Worm (Caenorhabditis elegans) whole organism, L3 larva: ENCODE data around the gene glb-15.

Source experiments
- R02D3.7 ChIP-seq: fragments of 150-350 bp; optimal IDR thresholded peaks from 2 replicates; lab custom pipeline; 2014; ENCODE audit warnings: missing biosample characterization, missing genetic modification characterization
- ceh-16 ChIP-seq: sonication (generic microtip); optimal IDR thresholded peaks from 2 replicates; lab custom pipeline; 2017; ENCODE audit warnings: missing biosample characterization, missing genetic modification characterization
- ceh-28 ChIP-seq: fragments of 150-350 bp; optimal IDR thresholded peaks from 2 replicates; lab custom pipeline; 2014; ENCODE audit warnings: missing biosample characterization, missing genetic modification reagents, missing genetic modification characterization
- ceh-82 ChIP-seq: fragments of 150-350 bp; optimal IDR thresholded peaks from 2 replicates; lab custom pipeline; 2014; ENCODE audit warnings: missing biosample characterization, missing genetic modification characterization
- ceh-9 ChIP-seq: sonication (generic microtip); optimal IDR thresholded peaks from 2 replicates; lab custom pipeline; 2018; ENCODE audit warnings: missing biosample characterization, missing genetic modification characterization
- daf-12 ChIP-seq: fragments of 150-350 bp; optimal IDR thresholded peaks from 2 replicates; lab custom pipeline; 2014; ENCODE audit warnings: missing biosample characterization, missing genetic modification reagents, missing genetic modification characterization
- elt-2 ChIP-seq: sonication (generic microtip); optimal IDR thresholded peaks from 2 replicates; lab custom pipeline; 2016; ENCODE audit warnings: missing genetic modification reagents, mild to moderate bottlenecking, missing genetic modification characterization, missing compliant biosample characterization
- elt-3 ChIP-seq, 3 experiments: fragments of 150-350 bp in 1 of 3; sonication (generic microtip) in 2 of 3; optimal IDR thresholded peaks; 2 replicates in 2 of 3; 4 replicates in 1 of 3; lab custom pipeline; 2014 to 2017; ENCODE audit warnings: missing biosample characterization in 3 of 3, missing genetic modification characterization in 3 of 3
- eor-1 ChIP-seq, 2 experiments: fragments of 150-350 bp; optimal IDR thresholded peaks; 2 replicates each; lab custom pipeline; 2014 to 2018; ENCODE audit warnings: missing biosample characterization in 2 of 2, missing genetic modification characterization in 2 of 2
- hmg-11 ChIP-seq: sonication (generic microtip); optimal IDR thresholded peaks from 2 replicates; lab custom pipeline; 2016; ENCODE audit warnings: missing genetic modification characterization, missing compliant biosample characterization
- jun-1 ChIP-seq: fragments of 150-350 bp; optimal IDR thresholded peaks from 2 replicates; lab custom pipeline; 2014; ENCODE audit warnings: missing biosample characterization, missing genetic modification reagents, missing genetic modification characterization
- lin-15B ChIP-seq: fragments of 150-350 bp; optimal IDR thresholded peaks from 2 replicates; lab custom pipeline; 2014; ENCODE audit warnings: missing biosample characterization, missing genetic modification characterization
- lin-39 ChIP-seq: fragments of 150-350 bp; optimal IDR thresholded peaks from 2 replicates; lab custom pipeline; 2018; ENCODE audit warnings: missing biosample characterization, missing genetic modification reagents, missing genetic modification characterization
- lsy-12 ChIP-seq: sonication (generic microtip); optimal IDR thresholded peaks from 2 replicates; lab custom pipeline; 2016; ENCODE audit warnings: mild to moderate bottlenecking, missing genetic modification characterization, missing compliant biosample characterization
- mdl-1 ChIP-seq: fragments of 150-350 bp; optimal IDR thresholded peaks from 2 replicates; lab custom pipeline; 2014; ENCODE audit warnings: missing biosample characterization, missing genetic modification characterization
- mml-1 ChIP-seq: fragments of 150-350 bp; sonication (generic microtip); optimal IDR thresholded peaks from 3 replicates; lab custom pipeline; 2014; ENCODE audit warnings: missing biosample characterization, missing genetic modification characterization
- nfya-1 ChIP-seq: sonication (generic microtip); optimal IDR thresholded peaks from 2 replicates; lab custom pipeline; 2017; ENCODE audit warnings: missing genetic modification characterization, mild to moderate bottlenecking, missing compliant biosample characterization, antibody characterized with exemption, moderate library complexity; ENCODE audit not compliant: insufficient read depth
- nhr-11 ChIP-seq: fragments of 150-350 bp; optimal IDR thresholded peaks from 2 replicates; lab custom pipeline; 2014; ENCODE audit warnings: missing biosample characterization, missing genetic modification characterization
- nhr-23 ChIP-seq: fragments of 150-350 bp; optimal IDR thresholded peaks from 2 replicates; lab custom pipeline; 2014; ENCODE audit warnings: missing biosample characterization, missing genetic modification reagents, missing genetic modification characterization
- nhr-237 ChIP-seq: fragments of 150-350 bp; optimal IDR thresholded peaks from 2 replicates; lab custom pipeline; 2014; ENCODE audit warnings: missing biosample characterization, missing genetic modification characterization
- nhr-25 ChIP-seq: sonication (generic microtip); optimal IDR thresholded peaks from 2 replicates; lab custom pipeline; 2017; ENCODE audit warnings: missing biosample characterization, missing genetic modification characterization
- nhr-28 ChIP-seq: fragments of 150-350 bp; optimal IDR thresholded peaks from 2 replicates; lab custom pipeline; 2014; ENCODE audit warnings: missing biosample characterization, missing genetic modification characterization
- nhr-43 ChIP-seq: sonication (generic microtip); optimal IDR thresholded peaks from 2 replicates; lab custom pipeline; 2016; ENCODE audit warnings: mild to moderate bottlenecking, missing genetic modification characterization, missing compliant biosample characterization; ENCODE audit not compliant: poor library complexity, severe bottlenecking
- nhr-67 ChIP-seq: fragments of 150-350 bp; optimal IDR thresholded peaks from 2 replicates; lab custom pipeline; 2014; ENCODE audit warnings: missing biosample characterization, missing genetic modification characterization
- nhr-76 ChIP-seq: fragments of 150-350 bp; sonication (generic microtip); optimal IDR thresholded peaks from 5 replicates; lab custom pipeline; 2014; ENCODE audit warnings: missing biosample characterization, missing genetic modification characterization
- nhr-77 ChIP-seq: fragments of 150-350 bp; optimal IDR thresholded peaks from 2 replicates; lab custom pipeline; 2014; ENCODE audit warnings: missing biosample characterization, missing genetic modification characterization
- pha-4 ChIP-seq: fragments of 150-350 bp; optimal IDR thresholded peaks from 2 replicates; lab custom pipeline; 2014; ENCODE audit warnings: missing biosample characterization, missing genetic modification reagents, missing genetic modification characterization
- pqm-1 ChIP-seq: fragments of 150-350 bp; optimal IDR thresholded peaks from 2 replicates; lab custom pipeline; 2017; ENCODE audit warnings: missing biosample characterization, missing genetic modification characterization, inconsistent platforms
- sea-2 ChIP-seq: fragments of 150-350 bp; sonication (generic microtip); optimal IDR thresholded peaks from 4 replicates; lab custom pipeline; 2014; ENCODE audit warnings: missing biosample characterization, missing genetic modification reagents, missing genetic modification characterization
- snpc-4 ChIP-seq: fragments of 150-350 bp; optimal IDR thresholded peaks from 2 replicates; lab custom pipeline; 2014; ENCODE audit warnings: missing biosample characterization, missing genetic modification characterization
- tbx-2 ChIP-seq: sonication (generic microtip); optimal IDR thresholded peaks from 2 replicates; lab custom pipeline; 2016; ENCODE audit warnings: mild to moderate bottlenecking, missing genetic modification characterization, missing compliant biosample characterization
- unc-39 ChIP-seq: sonication (generic microtip); optimal IDR thresholded peaks from 4 replicates; lab custom pipeline; 2017; ENCODE audit warnings: missing biosample characterization, missing genetic modification characterization
- ztf-11 ChIP-seq: fragments of 150-350 bp; optimal IDR thresholded peaks from 2 replicates; lab custom pipeline; 2014; ENCODE audit warnings: missing biosample characterization, missing genetic modification characterization
- ztf-4 ChIP-seq: fragments of 150-350 bp; optimal IDR thresholded peaks from 2 replicates; lab custom pipeline; 2014; ENCODE audit warnings: missing biosample characterization, missing genetic modification characterization

The glb-15 gene

DNA sequence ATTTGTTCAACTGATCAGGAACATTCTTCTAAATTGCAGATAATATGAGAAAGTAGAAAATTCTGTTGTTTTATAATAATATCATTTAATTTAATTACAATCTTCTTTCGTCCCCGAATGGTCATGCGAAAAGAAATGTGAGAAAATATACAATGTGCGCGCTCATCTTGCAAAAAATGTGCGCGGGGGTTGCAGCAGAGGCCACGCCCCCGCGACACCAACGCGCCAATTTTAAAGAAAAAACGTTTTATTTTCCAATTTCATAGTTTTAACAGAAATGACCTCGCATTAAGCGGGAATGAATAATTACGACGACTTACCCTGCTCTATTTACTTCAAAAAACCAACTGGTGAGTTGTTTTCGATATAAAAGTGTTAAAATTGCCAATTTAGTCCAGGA is 7.6 kb downstream of the glb-15 start, which contains the start of gene sas-5:
Gene sas-5, plus strand, starts transcription at position 257 of the 400 bp plus-strand sequence.
- peak; percentile 72 for TF ChIP-seq snpc-4 (tag; lab: Kevin White, UChicago)
- peak; percentile 5 for TF ChIP-seq jun-1 (tag; lab: Kevin White, UChicago)
- TF ChIP-seq nhr-28 (tag; lab: Kevin White, UChicago), result no peak
- no peak for TF ChIP-seq nhr-237
- peak; percentile 83 for TF ChIP-seq ceh-82 (tag; lab: Kevin White, UChicago)
- no peak for TF ChIP-seq nhr-77
- peak; percentile 40 for TF ChIP-seq ceh-28 (tag; lab: Kevin White, UChicago)
- peak; percentile 64 for TF ChIP-seq lin-15B (tag; lab: Kevin White, UChicago)
- peak; percentile 81 for TF ChIP-seq nhr-43
- TF ChIP-seq R02D3.7 (tag; lab: Kevin White, UChicago), result peak; percentile 56
- TF ChIP-seq mdl-1, result no peak
- TF ChIP-seq lin-39, result peak; percentile 54
- peak; percentile 49 for TF ChIP-seq tbx-2 (tag; lab: Kevin White, UChicago)
- peak; percentile 47 for TF ChIP-seq lsy-12 (tag; lab: Kevin White, UChicago)
- TF ChIP-seq eor-1 (tag; optimal IDR thresholded peaks at IDR 0.05; lab: Kevin White, UChicago), result no peak
- TF ChIP-seq elt-2 (tag; lab: Kevin White, UChicago), result peak; percentile 59
- TF ChIP-seq nhr-76 (tag; lab: Kevin White, UChicago), result peak; percentile 59
- peak; percentile 65 for TF ChIP-seq nfya-1 (tag; lab: Kevin White, UChicago)
- no peak for TF ChIP-seq mml-1
- TF ChIP-seq ceh-9 (tag; lab: Kevin White, UChicago), result no peak
- peak; percentile 73 for TF ChIP-seq nhr-23 (tag; lab: Kevin White, UChicago)
- no peak for TF ChIP-seq unc-39 (tag; lab: Kevin White, UChicago)
- peak; percentile 29 for TF ChIP-seq ztf-11 (tag; lab: Kevin White, UChicago)
- no peak for TF ChIP-seq daf-12 (tag; lab: Kevin White, UChicago)
- peak; percentile 89 for TF ChIP-seq hmg-11 (tag; lab: Kevin White, UChicago)
- peak; percentile 56 for TF ChIP-seq nhr-25 (tag; lab: Kevin White, UChicago)
- no peak for TF ChIP-seq elt-3 (tag; optimal IDR thresholded peaks at IDR 0.05; lab: Kevin White, UChicago)

DNA sequence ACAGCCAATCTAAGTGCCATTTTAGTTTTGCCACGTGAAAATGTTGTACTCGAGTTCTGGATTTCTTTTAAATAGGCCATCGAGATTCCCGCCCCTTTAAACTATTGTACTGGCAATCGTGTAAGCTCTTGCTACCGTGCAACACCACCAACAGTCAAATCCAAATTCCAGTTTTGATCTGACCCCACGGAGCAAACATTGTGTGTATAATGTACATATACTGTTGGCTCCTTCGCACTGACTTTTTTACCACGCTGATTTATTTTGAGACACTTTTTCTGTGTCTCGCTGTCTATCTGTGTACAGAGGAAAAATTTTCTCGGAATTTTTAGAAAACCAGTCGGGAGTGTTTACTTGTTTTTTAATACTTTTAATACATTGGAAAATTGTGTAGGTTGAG is 8.0 kb downstream of the glb-15 start, which contains the start of gene piit-1:
Gene piit-1, minus strand, starts transcription at position 101 of the 400 bp plus-strand sequence.
- TF ChIP-seq eor-1 (tag; optimal IDR thresholded peaks at IDR 0.05; lab: Kevin White, UChicago) (no peak), pha-4 (tag; lab: Kevin White, UChicago) (peak; percentile 32)

DNA sequence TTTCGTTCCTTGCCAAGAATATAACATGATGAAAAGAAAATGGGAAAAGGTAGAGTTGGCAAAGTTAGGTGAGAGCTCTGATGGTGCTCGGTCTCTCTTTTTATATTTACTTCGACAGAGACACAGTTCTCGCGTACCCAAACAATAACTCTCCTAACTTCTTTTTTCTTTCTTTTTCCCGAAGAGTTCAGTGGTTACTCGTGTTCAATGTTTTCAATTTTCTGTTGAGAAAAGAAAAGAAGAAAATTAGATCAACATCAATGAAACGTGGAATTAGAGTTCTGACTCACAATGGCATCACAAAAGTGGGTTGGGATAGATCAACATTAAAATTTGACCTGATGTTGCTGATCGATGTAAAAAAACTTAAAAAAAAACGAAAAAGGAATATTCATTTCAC is 11.6 kb downstream of the glb-15 start, which contains the start of gene idpp-16:
Gene idpp-16, minus strand, starts transcription at position 101 of the 400 bp plus-strand sequence.
- peak; percentile 74 for TF ChIP-seq pha-4 (tag; lab: Kevin White, UChicago)
- no peak for TF ChIP-seq nhr-11 (tag; lab: Kevin White, UChicago)
- TF ChIP-seq, all 47 proteins: peak for 1

DNA sequence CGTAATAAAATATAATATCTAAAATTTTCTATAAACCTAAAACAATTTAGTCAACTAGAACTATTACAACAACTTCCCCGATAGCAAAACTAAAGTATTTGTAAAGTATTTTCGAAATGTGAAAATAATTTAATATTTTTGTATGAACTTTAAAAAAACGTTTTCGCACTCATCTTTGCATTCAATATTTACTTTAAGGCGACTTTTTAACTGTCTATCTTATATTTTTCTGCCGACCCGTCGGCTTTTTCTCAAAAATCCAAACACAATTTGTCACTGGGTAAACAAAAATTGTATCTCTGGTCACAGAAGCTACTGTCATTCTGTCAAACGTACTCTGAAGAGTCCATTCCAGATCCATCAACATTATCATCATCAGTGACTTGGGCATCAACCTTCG is 12.8 kb downstream of the glb-15 start:
- TF ChIP-seq ceh-82 (tag; lab: Kevin White, UChicago) (no peak), pha-4 (tag; lab: Kevin White, UChicago) (peak; percentile 91), sea-2 (GFP tag; lab: Kevin White, UChicago) (no peak), ceh-16 (no peak), nhr-28 (tag; lab: Kevin White, UChicago) (no peak), snpc-4 (tag; lab: Kevin White, UChicago) (no peak)

DNA sequence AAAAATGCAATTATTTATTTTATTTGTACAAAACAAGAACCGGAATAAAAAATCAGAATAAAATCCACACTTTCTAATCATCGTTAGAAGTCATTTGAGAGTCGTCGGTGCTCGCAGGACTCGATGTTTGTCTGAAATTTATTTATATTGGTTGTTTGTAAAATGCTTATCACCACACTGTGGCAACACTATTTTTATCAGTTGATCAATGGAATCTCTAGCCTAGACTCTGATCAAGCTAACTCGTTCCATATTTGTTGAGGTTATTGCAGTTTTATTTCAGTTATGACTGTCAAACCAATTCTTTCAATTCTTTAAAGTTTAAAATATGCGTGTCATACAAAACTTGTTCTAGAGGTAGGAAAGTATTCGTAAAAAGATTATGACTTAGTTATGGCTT is 13.6 kb downstream of the glb-15 start, which contains the start of gene dhs-20:
Gene dhs-20, minus strand, starts transcription at position 80 of the 400 bp plus-strand sequence.
- TF ChIP-seq nhr-67 (tag; lab: Kevin White, UChicago) (no peak), ztf-4 (tag; lab: Kevin White, UChicago) (no peak), pha-4 (tag; lab: Kevin White, UChicago) (peak; percentile 47), mdl-1 (no peak), pqm-1 (peak; percentile 77), elt-2 (tag; lab: Kevin White, UChicago) (peak; percentile 76)
